Worm (Caenorhabditis elegans) whole organism, midembryonic: ENCODE results near the gene C06G4.6.
"Not testable (repeated sequence)": the region's sequence is repeated elsewhere in the genome, so short reads cannot be mapped to it uniquely, and the experiment has no call there.

Experiments
- T22C8.4 ChIP-seq: fragments of 200-800 bp; sonication (Bioruptor generic); IDR thresholded peaks from 2 replicates; pipeline ENCODE4 v1.3.6; 2022; ENCODE audit warnings: missing genetic modification characterization, missing compliant biosample characterization
- flt-1 ChIP-seq: fragments of 200-800 bp; sonication (Bioruptor generic); IDR thresholded peaks from 2 replicates; pipeline ENCODE4 v1.3.6; 2022; ENCODE audit warnings: missing genetic modification characterization, missing compliant biosample characterization
- ref-1 ChIP-seq: fragments of 200-800 bp; sonication (Bioruptor generic); conservative IDR thresholded peaks from 2 replicates; pipeline ENCODE4 v1.3.6; 2022; ENCODE audit warnings: missing genetic modification reagents, missing genetic modification characterization, missing compliant biosample characterization

DNA sequence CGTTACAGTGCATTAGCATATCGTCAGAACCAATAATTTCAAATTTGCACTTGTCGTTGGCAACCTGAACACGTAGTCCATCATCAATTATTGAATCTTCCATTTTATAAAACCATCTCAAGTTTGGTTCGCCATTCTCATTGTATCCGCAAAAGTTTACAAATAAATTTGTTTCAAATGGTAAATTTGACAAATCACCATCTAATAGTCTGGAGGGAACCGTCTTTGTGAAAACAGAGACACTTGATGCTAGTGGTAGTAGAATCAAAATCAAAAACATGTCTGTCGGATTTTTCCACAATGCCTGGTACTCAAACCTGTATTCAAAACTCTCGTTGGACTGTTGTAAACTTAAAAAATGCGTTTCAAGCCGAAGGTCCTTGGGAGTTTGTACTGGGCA is 39.9 kb upstream of the C06G4.6 start, which contains the start of gene F54H12.2:
- TF ChIP-seq ref-1 (GFP tag; lab: Robert Waterston, UW); flt-1; T22C8.4 (GFP tag; lab: Robert Waterston, UW): not testable (repeated sequence)
